Worm (Caenorhabditis elegans): ENCODE data around the gene elp-1.
A peak's percentile ranks its signal among the peaks of the same experiment; 100 is the strongest.

The elp-1 gene

ce11 chrV:20778886-20779285, 8.9 kb upstream of the elp-1 start:
- TF ChIP-seq flt-1 (GFP tag; IDR thresholded peaks at IDR 0.05) (no peak), klf-2 (GFP tag; conservative IDR thresholded peaks at IDR 0.05) (no peak), ztf-23 (GFP tag; IDR thresholded peaks at IDR 0.05) (no peak), T22C8.4 (GFP tag; IDR thresholded peaks at IDR 0.05) (no peak), med-1 (GFP tag; optimal IDR thresholded peaks at IDR 0.05; ENCODE audit: insufficient read depth) (no peak), tab-1 (GFP tag; IDR thresholded peaks at IDR 0.05) (no peak), cog-1 (tag; optimal IDR thresholded peaks at IDR 0.05) (no peak), ref-1 (GFP tag; conservative IDR thresholded peaks at IDR 0.05) (no peak), ztf-29 (GFP tag; IDR thresholded peaks at IDR 0.05) (no peak)

- TF ChIP-seq flt-1 (GFP tag; IDR thresholded peaks at IDR 0.05) (peak; percentile 51; the same call in 1 of the 2 replicates), tab-1 (GFP tag; IDR thresholded peaks at IDR 0.05) (no peak), cog-1 (tag; optimal IDR thresholded peaks at IDR 0.05) (peak; percentile 87), ztf-23 (GFP tag; IDR thresholded peaks at IDR 0.05) (0 out of 2 replicates have a peak, but pooled peaks have one; percentile 5)
Observed at ce11 chrV:20778257-20778697, 8.3 kb upstream of the elp-1 start.

- no peak for TF ChIP-seq med-1 (GFP tag; optimal IDR thresholded peaks at IDR 0.05; ENCODE audit: insufficient read depth)
- no peak for TF ChIP-seq ztf-29 (GFP tag; IDR thresholded peaks at IDR 0.05)
- TF ChIP-seq cog-1 (tag; optimal IDR thresholded peaks at IDR 0.05): no peak
- TF ChIP-seq T22C8.4 (GFP tag; IDR thresholded peaks at IDR 0.05): no peak
- no peak for TF ChIP-seq flt-1 (GFP tag; IDR thresholded peaks at IDR 0.05)
- no peak for TF ChIP-seq tab-1 (GFP tag; IDR thresholded peaks at IDR 0.05)
Observed at ce11 chrV:20776761-20777160, 6.8 kb upstream of the elp-1 start.

- no peak for TF ChIP-seq ztf-23 (GFP tag; IDR thresholded peaks at IDR 0.05)
- no peak for TF ChIP-seq ref-1 (GFP tag; conservative IDR thresholded peaks at IDR 0.05)
- no peak for TF ChIP-seq flt-1 (GFP tag; IDR thresholded peaks at IDR 0.05)
- no peak for TF ChIP-seq ztf-29 (GFP tag; IDR thresholded peaks at IDR 0.05)
- no peak for TF ChIP-seq cog-1 (tag; optimal IDR thresholded peaks at IDR 0.05)
- no peak for TF ChIP-seq klf-2 (GFP tag; conservative IDR thresholded peaks at IDR 0.05)
- no peak for TF ChIP-seq T22C8.4 (GFP tag; IDR thresholded peaks at IDR 0.05)
- TF ChIP-seq med-1 (GFP tag; optimal IDR thresholded peaks at IDR 0.05; ENCODE audit: insufficient read depth): no peak
- TF ChIP-seq tab-1 (GFP tag; IDR thresholded peaks at IDR 0.05): no peak
Observed at ce11 chrV:20775269-20775668, 5.3 kb upstream of the elp-1 start, which contains the start of gene F38A6.4. Gene F38A6.4, minus strand, starts transcription at chrV:20775369.

ce11 chrV:20773647-20774046, 3.7 kb upstream of the elp-1 start, which contains the start of gene F38A6.5:
Gene F38A6.5, minus strand, starts transcription at chrV:20773747.
- TF ChIP-seq tab-1 (GFP tag; IDR thresholded peaks at IDR 0.05): no peak
- TF ChIP-seq cog-1 (tag; optimal IDR thresholded peaks at IDR 0.05): no peak
- no peak for TF ChIP-seq ztf-23 (GFP tag; IDR thresholded peaks at IDR 0.05)

- TF ChIP-seq klf-2 (GFP tag; conservative IDR thresholded peaks at IDR 0.05) (no peak), flt-1 (GFP tag; IDR thresholded peaks at IDR 0.05) (no peak), cog-1 (tag; optimal IDR thresholded peaks at IDR 0.05) (no peak), ztf-29 (GFP tag; IDR thresholded peaks at IDR 0.05) (no peak), T22C8.4 (GFP tag; IDR thresholded peaks at IDR 0.05) (no peak), tab-1 (GFP tag; IDR thresholded peaks at IDR 0.05) (no peak), med-1 (GFP tag; optimal IDR thresholded peaks at IDR 0.05; ENCODE audit: insufficient read depth) (no peak), ref-1 (GFP tag; conservative IDR thresholded peaks at IDR 0.05) (no peak), ztf-23 (GFP tag; IDR thresholded peaks at IDR 0.05) (no peak)
Observed at ce11 chrV:20771702-20772101, 1.7 kb upstream of the elp-1 start.

ce11 chrV:20770846-20771245, 885 bp upstream of the elp-1 start:
- TF ChIP-seq flt-1 (GFP tag; IDR thresholded peaks at IDR 0.05): no peak
- no peak for TF ChIP-seq med-1 (GFP tag; optimal IDR thresholded peaks at IDR 0.05; ENCODE audit: insufficient read depth)
- no peak for TF ChIP-seq ztf-29 (GFP tag; IDR thresholded peaks at IDR 0.05)
- no peak for TF ChIP-seq tab-1 (GFP tag; IDR thresholded peaks at IDR 0.05)
- TF ChIP-seq cog-1 (tag; optimal IDR thresholded peaks at IDR 0.05): no peak
- no peak for TF ChIP-seq ztf-23 (GFP tag; IDR thresholded peaks at IDR 0.05)
- TF ChIP-seq klf-2 (GFP tag; conservative IDR thresholded peaks at IDR 0.05): no peak
- TF ChIP-seq ref-1 (GFP tag; conservative IDR thresholded peaks at IDR 0.05): no peak
- TF ChIP-seq T22C8.4 (GFP tag; IDR thresholded peaks at IDR 0.05): no peak

- TF ChIP-seq T22C8.4 (GFP tag; IDR thresholded peaks at IDR 0.05) (no peak), ztf-29 (GFP tag; IDR thresholded peaks at IDR 0.05) (no peak), flt-1 (GFP tag; IDR thresholded peaks at IDR 0.05) (no peak), ref-1 (GFP tag; conservative IDR thresholded peaks at IDR 0.05) (no peak), cog-1 (tag; optimal IDR thresholded peaks at IDR 0.05) (no peak), ztf-23 (GFP tag; IDR thresholded peaks at IDR 0.05) (no peak), tab-1 (GFP tag; IDR thresholded peaks at IDR 0.05) (no peak), klf-2 (GFP tag; conservative IDR thresholded peaks at IDR 0.05) (no peak), med-1 (GFP tag; optimal IDR thresholded peaks at IDR 0.05; ENCODE audit: insufficient read depth) (no peak)
Observed at ce11 chrV:20763192-20763591, 6.8 kb downstream of the elp-1 start.

ce11 chrV:20761758-20762157, 8.2 kb downstream of the elp-1 start:
- TF ChIP-seq tab-1 (GFP tag; IDR thresholded peaks at IDR 0.05) (no peak), flt-1 (GFP tag; IDR thresholded peaks at IDR 0.05) (no peak), med-1 (GFP tag; optimal IDR thresholded peaks at IDR 0.05; ENCODE audit: insufficient read depth) (no peak), klf-2 (GFP tag; conservative IDR thresholded peaks at IDR 0.05) (no peak), cog-1 (tag; optimal IDR thresholded peaks at IDR 0.05) (no peak), ztf-29 (GFP tag; IDR thresholded peaks at IDR 0.05) (no peak), ztf-23 (GFP tag; IDR thresholded peaks at IDR 0.05) (no peak), ref-1 (GFP tag; conservative IDR thresholded peaks at IDR 0.05) (no peak), T22C8.4 (GFP tag; IDR thresholded peaks at IDR 0.05) (no peak)

ce11 chrV:20758106-20758505, 11.9 kb downstream of the elp-1 start:
- TF ChIP-seq cog-1 (tag; optimal IDR thresholded peaks at IDR 0.05): no peak
- TF ChIP-seq flt-1 (GFP tag; IDR thresholded peaks at IDR 0.05): no peak
- TF ChIP-seq klf-2 (GFP tag; conservative IDR thresholded peaks at IDR 0.05): no peak
- TF ChIP-seq ztf-29 (GFP tag; IDR thresholded peaks at IDR 0.05): no peak
- no peak for TF ChIP-seq ztf-23 (GFP tag; IDR thresholded peaks at IDR 0.05)
- TF ChIP-seq T22C8.4 (GFP tag; IDR thresholded peaks at IDR 0.05): no peak
- no peak for TF ChIP-seq tab-1 (GFP tag; IDR thresholded peaks at IDR 0.05)
